Fruit fly (Drosophila melanogaster) whole organism, embryonic: ENCODE data around the gene a10.

Experiments
- Adf1 ChIP-seq: fragments of 200-800 bp; sonication (Bioruptor generic); IDR thresholded peaks from 2 replicates; pipeline ENCODE4 v1.3.6; 2022; ENCODE audit warnings: missing biosample characterization, missing genetic modification characterization
- CG10209 ChIP-seq: fragments of 200-800 bp; sonication (Bioruptor generic); optimal IDR thresholded peaks from 3 replicates; lab custom pipeline; 2017; ENCODE audit warnings: missing biosample characterization, mild to moderate bottlenecking, missing genetic modification characterization, missing genetic modification reagents
- CG10321 ChIP-seq: fragments of 200-800 bp; sonication (Bioruptor generic); IDR thresholded peaks from 2 replicates; pipeline ENCODE4 v1.3.6; 2022; ENCODE audit warnings: missing biosample characterization, missing genetic modification characterization
- CG10366 ChIP-seq: fragments of 200-800 bp; sonication (Bioruptor generic); IDR thresholded peaks from 2 replicates; pipeline ENCODE4 v1.3.6; 2022; ENCODE audit warnings: missing biosample characterization, missing genetic modification characterization
- CG10543 ChIP-seq: fragments of 200-800 bp; sonication (Bioruptor generic); optimal IDR thresholded peaks from 3 replicates; lab custom pipeline; 2017; ENCODE audit warnings: missing biosample characterization, mild to moderate bottlenecking, missing genetic modification characterization, moderate library complexity
- CG10979 ChIP-seq: fragments of 200-800 bp; sonication (Bioruptor generic); optimal IDR thresholded peaks from 2 replicates; lab custom pipeline; 2018; ENCODE audit warnings: missing biosample characterization, mild to moderate bottlenecking, missing genetic modification characterization, moderate library complexity
- CG11696 ChIP-seq: fragments of 200-800 bp; sonication (Bioruptor generic); IDR thresholded peaks from 2 replicates; pipeline ENCODE4 v1.3.6; 2022; ENCODE audit warnings: missing biosample characterization, missing genetic modification characterization
- CG13424 ChIP-seq: fragments of 200-800 bp; sonication (Bioruptor generic); optimal IDR thresholded peaks from 2 replicates; lab custom pipeline; 2019; ENCODE audit warnings: missing biosample characterization, mild to moderate bottlenecking, missing genetic modification characterization, moderate library complexity
- CG13894 ChIP-seq: fragments of 200-800 bp; sonication (Bioruptor generic); optimal IDR thresholded peaks from 3 replicates; lab custom pipeline; 2018; ENCODE audit warnings: missing biosample characterization, mild to moderate bottlenecking, missing genetic modification characterization, moderate library complexity
- CG14014 ChIP-seq: fragments of 200-800 bp; sonication (Bioruptor generic); IDR thresholded peaks from 2 replicates; pipeline ENCODE4 v1.3.6; 2022; ENCODE audit warnings: missing biosample characterization, missing genetic modification characterization
- CG14050 ChIP-seq: fragments of 200-800 bp; sonication (Bioruptor generic); IDR thresholded peaks from 3 replicates; pipeline ENCODE4 v1.3.6; 2022; ENCODE audit warnings: missing biosample characterization, missing genetic modification characterization
- CG14441 ChIP-seq: fragments of 200-800 bp; sonication (Bioruptor generic); IDR thresholded peaks from 2 replicates; pipeline ENCODE4 v1.3.6; 2022; ENCODE audit warnings: missing biosample characterization, missing genetic modification characterization
- CG14667 ChIP-seq: fragments of 200-800 bp; sonication (Bioruptor generic); IDR thresholded peaks from 2 replicates; pipeline ENCODE4 v1.3.6; 2022; ENCODE audit warnings: missing biosample characterization, missing genetic modification characterization
- CG1647 ChIP-seq: fragments of 200-800 bp; sonication (Bioruptor generic); optimal IDR thresholded peaks from 3 replicates; lab custom pipeline; 2016; ENCODE audit warnings: missing biosample characterization, missing genetic modification characterization
- CG18262 ChIP-seq: fragments of 200-800 bp; optimal IDR thresholded peaks from 3 replicates; lab custom pipeline; 2019; ENCODE audit warnings: missing biosample characterization, mild to moderate bottlenecking, missing genetic modification characterization, moderate library complexity
- CG1832 ChIP-seq: fragments of 200-800 bp; sonication (Bioruptor generic); optimal IDR thresholded peaks from 2 replicates; lab custom pipeline; 2017; ENCODE audit warnings: missing biosample characterization, mild to moderate bottlenecking, missing genetic modification characterization, inconsistent platforms
- CG18619 ChIP-seq: fragments of 200-800 bp; sonication (Bioruptor generic); optimal IDR thresholded peaks from 3 replicates; lab custom pipeline; 2017; ENCODE audit warnings: missing biosample characterization, mild to moderate bottlenecking, missing genetic modification characterization
- CG2678 ChIP-seq: fragments of 200-800 bp; sonication (Bioruptor generic); optimal IDR thresholded peaks from 3 replicates; lab custom pipeline; 2019; ENCODE audit warnings: missing biosample characterization, mild to moderate bottlenecking, missing genetic modification characterization, moderate library complexity
- CG2712 ChIP-seq: fragments of 200-800 bp; optimal IDR thresholded peaks from 3 replicates; lab custom pipeline; 2019; ENCODE audit warnings: missing biosample characterization, mild to moderate bottlenecking, missing genetic modification characterization, moderate library complexity
- CG30403 ChIP-seq: fragments of 200-800 bp; sonication (Bioruptor generic); optimal IDR thresholded peaks from 3 replicates; lab custom pipeline; 2016; ENCODE audit warnings: missing biosample characterization, missing genetic modification characterization
- CG31441 ChIP-seq: fragments of 200-800 bp; sonication (Bioruptor generic); IDR thresholded peaks from 2 replicates; pipeline ENCODE4 v1.3.6; 2022; ENCODE audit warnings: missing biosample characterization, missing genetic modification characterization
- CG32772 ChIP-seq: fragments of 200-800 bp; sonication (Bioruptor generic); IDR thresholded peaks from 2 replicates; pipeline ENCODE4 v1.3.6; 2022; ENCODE audit warnings: missing biosample characterization, missing genetic modification characterization
- CG3281 ChIP-seq: fragments of 200-800 bp; sonication (Bioruptor generic); optimal IDR thresholded peaks from 3 replicates; lab custom pipeline; 2017; ENCODE audit warnings: missing biosample characterization, mild to moderate bottlenecking, missing genetic modification characterization
- CG33213 ChIP-seq: fragments of 200-800 bp; sonication (Bioruptor generic); optimal IDR thresholded peaks from 3 replicates; lab custom pipeline; 2016; ENCODE audit warnings: missing biosample characterization, missing genetic modification characterization
- CG4730 ChIP-seq: fragments of 200-800 bp; sonication (Bioruptor generic); IDR thresholded peaks from 2 replicates; pipeline ENCODE4 v1.3.6; 2022; ENCODE audit warnings: missing biosample characterization, missing genetic modification characterization
- CG7745 ChIP-seq: fragments of 200-800 bp; sonication (Bioruptor generic); optimal IDR thresholded peaks from 2 replicates; lab custom pipeline; 2018; ENCODE audit warnings: missing biosample characterization, mild to moderate bottlenecking, missing genetic modification characterization, moderate library complexity
- CG7987 ChIP-seq: fragments of 200-800 bp; sonication (Bioruptor generic); optimal IDR thresholded peaks from 2 replicates; lab custom pipeline; 2018; ENCODE audit warnings: missing biosample characterization, mild to moderate bottlenecking, missing genetic modification characterization, moderate library complexity
- Dll ChIP-seq: fragments of 200-800 bp; sonication (Bioruptor generic); IDR thresholded peaks from 4 replicates; pipeline ENCODE4 v1.3.6; 2022; ENCODE audit warnings: missing biosample characterization, missing genetic modification characterization; ENCODE audit not compliant: partially characterized antibody
- Drgx ChIP-seq: fragments of 200-800 bp; sonication (Bioruptor generic); IDR thresholded peaks from 2 replicates; pipeline ENCODE4 v1.3.6; 2022; ENCODE audit warnings: missing biosample characterization, missing genetic modification characterization
- GATAe ChIP-seq: fragments of 200-800 bp; sonication (Bioruptor generic); conservative IDR thresholded peaks from 2 replicates; pipeline ENCODE4 v1.3.6; 2022; ENCODE audit warnings: missing biosample characterization, missing genetic modification characterization
- Hey ChIP-seq: fragments of 200-800 bp; sonication (Bioruptor generic); optimal IDR thresholded peaks from 3 replicates; lab custom pipeline; 2018; ENCODE audit warnings: missing biosample characterization, mild to moderate bottlenecking, missing genetic modification characterization
- Max ChIP-seq: fragments of 200-800 bp; sonication (Bioruptor generic); optimal IDR thresholded peaks from 2 replicates; lab custom pipeline; 2016; ENCODE audit warnings: missing biosample characterization, mild to moderate bottlenecking, missing genetic modification characterization
- NFAT ChIP-seq: fragments of 200-800 bp; sonication (Bioruptor generic); IDR thresholded peaks from 2 replicates; pipeline ENCODE4 v1.3.6; 2022; ENCODE audit warnings: missing biosample characterization, missing genetic modification characterization
- Optix ChIP-seq: fragments of 200-800 bp; sonication (Bioruptor generic); IDR thresholded peaks from 3 replicates; pipeline ENCODE4 v1.3.6; 2022; ENCODE audit warnings: missing biosample characterization, missing genetic modification characterization
- PHDP ChIP-seq: fragments of 200-800 bp; sonication (Bioruptor generic); optimal IDR thresholded peaks from 3 replicates; lab custom pipeline; 2018; ENCODE audit warnings: missing biosample characterization, mild to moderate bottlenecking, missing genetic modification characterization, moderate library complexity
- Rfx ChIP-seq: fragments of 200-800 bp; sonication (Bioruptor generic); IDR thresholded peaks from 2 replicates; pipeline ENCODE4 v1.3.6; 2022; ENCODE audit warnings: missing biosample characterization, missing genetic modification characterization
- Ssrp ChIP-seq: fragments of 200-800 bp; sonication (Bioruptor generic); optimal IDR thresholded peaks from 2 replicates; lab custom pipeline; 2018; ENCODE audit warnings: missing biosample characterization, mild to moderate bottlenecking, missing genetic modification characterization, moderate library complexity
- chinmo ChIP-seq: fragments of 200-800 bp; sonication (Bioruptor generic); IDR thresholded peaks from 4 replicates; pipeline ENCODE4 v1.3.6; 2022; ENCODE audit warnings: missing biosample characterization, missing genetic modification characterization; ENCODE audit not compliant: partially characterized antibody
- chm ChIP-seq: fragments of 200-800 bp; sonication (Bioruptor generic); IDR thresholded peaks from 2 replicates; pipeline ENCODE4 v1.3.6; 2022; ENCODE audit warnings: missing biosample characterization, missing genetic modification characterization
- dan ChIP-seq: fragments of 200-800 bp; sonication (Bioruptor generic); IDR thresholded peaks from 2 replicates; pipeline ENCODE4 v1.3.6; 2022; ENCODE audit warnings: missing biosample characterization, missing genetic modification characterization
- dpn ChIP-seq, 2 experiments: fragments of 200-800 bp; sonication (Bioruptor generic); optimal IDR thresholded peaks; 3 replicates each; lab custom pipeline; 2016; ENCODE audit warnings: missing biosample characterization in 2 of 2, missing genetic modification characterization in 2 of 2
- gcm ChIP-seq: fragments of 200-800 bp; sonication (Bioruptor generic); optimal IDR thresholded peaks from 2 replicates; lab custom pipeline; 2019; ENCODE audit warnings: missing biosample characterization, mild to moderate bottlenecking, missing genetic modification characterization, moderate library complexity
- mld ChIP-seq: fragments of 200-800 bp; sonication (Bioruptor generic); IDR thresholded peaks from 3 replicates; pipeline ENCODE4 v1.3.6; 2022; ENCODE audit warnings: missing biosample characterization, missing genetic modification characterization; ENCODE audit not compliant: partially characterized antibody
- nerfin-1 ChIP-seq: fragments of 200-800 bp; sonication (Bioruptor generic); optimal IDR thresholded peaks from 3 replicates; lab custom pipeline; 2019; ENCODE audit warnings: missing biosample characterization, mild to moderate bottlenecking, missing genetic modification characterization, moderate library complexity
- otp ChIP-seq: fragments of 200-800 bp; sonication (Bioruptor generic); IDR thresholded peaks from 3 replicates; pipeline ENCODE4, ENCODE4 v1.3.6; 2022; ENCODE audit warnings: missing biosample characterization, missing genetic modification characterization
- ranshi ChIP-seq: fragments of 200-800 bp; sonication (Bioruptor generic); IDR thresholded peaks from 2 replicates; pipeline ENCODE4 v1.3.6; 2022; ENCODE audit warnings: missing biosample characterization, missing genetic modification characterization
- schlank ChIP-seq: fragments of 200-800 bp; sonication (Bioruptor generic); optimal IDR thresholded peaks from 2 replicates; lab custom pipeline; 2018; ENCODE audit warnings: missing biosample characterization, mild to moderate bottlenecking, missing genetic modification characterization
- tio ChIP-seq: fragments of 200-800 bp; sonication (Bioruptor generic); optimal IDR thresholded peaks from 2 replicates; lab custom pipeline; 2017; ENCODE audit warnings: missing biosample characterization, missing genetic modification characterization, inconsistent platforms

The a10 gene

DNA sequence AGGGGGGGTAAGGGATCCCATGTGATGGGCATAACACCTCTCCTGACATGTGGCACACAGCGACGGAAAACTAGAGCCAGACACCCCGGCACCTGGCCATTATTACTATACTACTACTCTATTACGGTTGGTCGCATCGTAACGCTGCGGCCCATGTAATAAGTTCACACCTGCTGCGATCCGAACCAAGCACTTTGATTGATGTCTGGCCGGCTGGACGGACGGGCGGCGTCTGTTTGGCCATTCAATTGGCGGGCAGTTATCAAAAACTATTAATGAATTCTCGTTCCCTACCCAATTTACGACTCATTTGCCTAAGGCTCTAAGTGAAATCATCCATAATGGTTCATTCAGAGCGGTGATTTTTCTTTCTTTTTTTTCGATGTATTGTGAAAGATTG is 16.0 kb downstream of the a10 start (continued):
- TF ChIP-seq CG33213 (GFP tag; lab: Kevin White, UChicago) (no peak), dan (GFP tag; lab: Robert Waterston, UW) (no peak), dpn (GFP tag; optimal IDR thresholded peaks at IDR 0.05; lab: Kevin White, UChicago) (no peak), CG13894 (tag; lab: Kevin White, UChicago) (no peak), CG10366 (GFP tag; lab: Robert Waterston, UW) (no peak), CG7987 (GFP tag; lab: Kevin White, UChicago) (no peak), Drgx (GFP tag; lab: Robert Waterston, UW) (no peak)

DNA sequence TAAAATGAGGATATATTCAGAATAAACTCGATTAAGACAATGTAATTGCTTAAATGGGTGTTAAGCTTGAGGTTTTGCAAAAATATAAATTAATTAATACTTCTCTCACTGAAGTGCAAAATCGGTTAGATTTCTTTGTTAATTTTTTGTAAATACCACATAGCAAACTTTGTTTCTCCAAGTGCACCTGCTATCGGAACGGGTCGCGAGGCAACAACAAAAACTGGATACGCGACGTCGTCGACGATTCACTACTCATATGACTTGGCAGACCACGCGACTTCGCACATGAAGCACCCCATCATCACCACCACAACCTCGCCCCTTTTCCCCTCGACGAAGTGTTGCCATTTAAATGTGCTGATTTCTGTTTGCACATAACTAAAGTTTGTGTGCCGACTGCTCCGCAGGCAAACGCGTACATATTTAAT is 16.5 kb downstream of the a10 start:
- TF ChIP-seq CG14050 (no peak), CG10979 (tag; lab: Kevin White, UChicago) (peak; percentile 8), PHDP (tag; lab: Kevin White, UChicago) (peak; percentile 36), CG1647 (GFP tag; lab: Kevin White, UChicago) (peak; percentile 7), CG4730 (GFP tag; lab: Robert Waterston, UW) (no peak), CG1832 (GFP tag; lab: Kevin White, UChicago) (no peak), Dll (no peak), tio (GFP tag; lab: Kevin White, UChicago) (peak; percentile 5), mld (GFP tag; lab: Robert Waterston, UW) (no peak), CG18262 (tag; lab: Kevin White, UChicago) (peak; percentile 28), CG10543 (peak; percentile 47), CG32772 (0 out of 2 replicates have a peak, but pooled peaks have one; percentile 36), CG14014 (GFP tag; lab: Robert Waterston, UW) (peak; percentile 56; the same call in 1 of the 2 replicates), CG13424 (tag; lab: Kevin White, UChicago) (peak; percentile 23), Ssrp (tag; lab: Kevin White, UChicago) (peak; percentile 8), CG31441 (peak; percentile 47; the same call in 1 of the 2 replicates), CG10209 (GFP tag; lab: Kevin White, UChicago) (peak; percentile 26), chm (GFP tag; lab: Robert Waterston, UW) (no peak), nerfin-1 (tag; lab: Kevin White, UChicago) (no peak), otp (GFP tag; lab: Robert Waterston, UW) (peak; percentile 40; the same call in 1 of the 3 replicates), CG2678 (tag; lab: Kevin White, UChicago) (peak; percentile 40), Rfx (GFP tag; lab: Robert Waterston, UW) (peak; percentile 69), Optix (GFP tag; lab: Robert Waterston, UW) (peak; percentile 34; the same call in 1 of the 3 replicates), CG7745 (tag; lab: Kevin White, UChicago) (no peak), ranshi (GFP tag; lab: Robert Waterston, UW) (peak; percentile 16; the same call in 1 of the 2 replicates), chinmo (GFP tag; lab: Robert Waterston, UW) (0 out of 4 replicates have a peak, but pooled peaks have one; percentile 29), CG14667 (GFP tag; lab: Robert Waterston, UW) (0 out of 2 replicates have a peak, but pooled peaks have one; percentile 15), gcm (GFP tag; lab: Kevin White, UChicago) (no peak), Max (GFP tag; lab: Kevin White, UChicago) (no peak), Hey (tag; lab: Kevin White, UChicago) (peak; percentile 28), Adf1 (peak; percentile 36; the same call in 1 of the 2 replicates), CG3281 (GFP tag; lab: Kevin White, UChicago) (peak; percentile 7), NFAT (GFP tag; lab: Robert Waterston, UW) (peak; percentile 32; the same call in 1 of the 2 replicates), GATAe (0 out of 2 replicates have a peak, but pooled peaks have one; percentile 14), CG18619 (GFP tag; lab: Kevin White, UChicago) (peak; percentile 13), schlank (tag; lab: Kevin White, UChicago) (peak; percentile 20), CG10321 (GFP tag; lab: Robert Waterston, UW) (no peak), CG2712 (tag; lab: Kevin White, UChicago) (peak; percentile 40), CG30403 (GFP tag; lab: Kevin White, UChicago) (peak; percentile 23), CG14441 (GFP tag; lab: Robert Waterston, UW) (peak; percentile 54), CG11696 (GFP tag; lab: Robert Waterston, UW) (peak; percentile 31; the same call in 1 of the 2 replicates)
